Worm (Caenorhabditis elegans) whole organism, mixed stage, embryonic: ENCODE results near the gene cpg-19.

Experiments
- M03D4.4 ChIP-seq: sonication (generic microtip); optimal IDR thresholded peaks from 2 replicates; lab custom pipeline; 2017; ENCODE audit warnings: mild to moderate bottlenecking, missing genetic modification characterization, missing compliant biosample characterization
- ces-1 ChIP-seq: fragments of 150-350 bp; optimal IDR thresholded peaks from 2 replicates; lab custom pipeline; 2014; ENCODE audit warnings: missing biosample characterization, missing genetic modification reagents, missing genetic modification characterization
- lsy-2 ChIP-seq: fragments of 150-350 bp; optimal IDR thresholded peaks from 2 replicates; lab custom pipeline; 2014; ENCODE audit warnings: missing biosample characterization, missing genetic modification characterization
- mab-5 ChIP-seq: fragments of 150-350 bp; optimal IDR thresholded peaks from 2 replicates; lab custom pipeline; 2014; ENCODE audit warnings: missing biosample characterization, missing genetic modification characterization
- nhr-28 ChIP-seq: fragments of 150-350 bp; optimal IDR thresholded peaks from 2 replicates; lab custom pipeline; 2014; ENCODE audit warnings: missing biosample characterization, missing genetic modification characterization
- unc-62 ChIP-seq: fragments of 150-350 bp; optimal IDR thresholded peaks from 2 replicates; lab custom pipeline; 2014; ENCODE audit warnings: missing biosample characterization, missing genetic modification reagents, missing genetic modification characterization

ce11 chrX:16631847-16632246 is 10.2 kb downstream of the cpg-19 start:
- TF ChIP-seq nhr-28 (tag; lab: Kevin White, UChicago) = no peak
- no peak for TF ChIP-seq ces-1 (GFP tag; lab: Kevin White, UChicago)
- TF ChIP-seq M03D4.4 (tag; lab: Kevin White, UChicago) = no peak
- TF ChIP-seq unc-62 (GFP tag; lab: Kevin White, UChicago) = no peak
- no peak for TF ChIP-seq lsy-2 (tag; lab: Kevin White, UChicago)
- TF ChIP-seq mab-5 = no peak
